Fruit fly (Drosophila melanogaster): Measurements from ENCODE around the gene IntS9.

- TF ChIP-seq Abd-B (GFP tag; optimal IDR thresholded peaks at IDR 0.05) (no peak), Dfd (GFP tag; optimal IDR thresholded peaks at IDR 0.05) (no peak), psq (GFP tag; optimal IDR thresholded peaks at IDR 0.05) (no peak), CG9705 (GFP tag; optimal IDR thresholded peaks at IDR 0.05) (no peak), dl (GFP tag; optimal IDR thresholded peaks at IDR 0.05; ENCODE audit: insufficient read depth in 1 of 2, partially characterized antibody in 2 of 2) (no peak), jim (GFP tag; optimal IDR thresholded peaks at IDR 0.05) (no peak)
These were observed 41.1 kb upstream of the IntS9 start for dm6 chr3L:16146539-16146934.

Measured in whole organism, wandering third instar larva.